Worm (Caenorhabditis elegans): Measurements from ENCODE around the gene alh-9.

DNA sequence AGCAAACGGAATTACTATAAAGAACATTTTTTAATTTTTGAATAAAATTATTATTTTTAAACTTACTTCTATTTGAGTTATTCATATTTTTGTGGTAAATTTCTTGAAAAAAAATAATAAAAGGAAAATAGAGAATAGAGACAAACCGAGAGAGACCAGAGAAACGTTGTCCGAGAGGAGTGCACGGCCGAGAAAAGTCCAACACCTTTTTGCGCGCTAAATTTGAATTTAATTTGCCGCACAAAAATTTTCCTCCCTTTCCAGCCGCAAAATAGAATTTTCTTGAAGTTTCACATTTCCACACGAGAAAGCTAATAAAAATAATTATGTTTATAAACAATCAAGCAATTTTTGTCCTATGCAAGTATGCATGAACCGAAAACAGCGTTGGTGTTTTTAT lies 15.9 kb downstream of the alh-9 start, which contains the start of the genes F01F1.11 and F01F1.3:
- TF ChIP-seq lin-39 (tag; optimal IDR thresholded peaks at IDR 0.05): no peak
- no peak for TF ChIP-seq ces-1 (GFP tag; optimal IDR thresholded peaks at IDR 0.05)
- TF ChIP-seq nhr-77 (tag; optimal IDR thresholded peaks at IDR 0.05): no peak
- no peak for TF ChIP-seq ama-1 (optimal IDR thresholded peaks at IDR 0.05)
- TF ChIP-seq Y48G9A.11 (GFP tag; IDR thresholded peaks at IDR 0.05): peak; percentile 72
- TF ChIP-seq nhr-76 (tag; optimal IDR thresholded peaks at IDR 0.05): no peak
- no peak for TF ChIP-seq ztf-11 (tag; optimal IDR thresholded peaks at IDR 0.05)
- TF ChIP-seq dve-1 (tag; optimal IDR thresholded peaks at IDR 0.05; ENCODE audit: insufficient read depth): peak; percentile 75
- no peak for TF ChIP-seq snpc-4 (tag; optimal IDR thresholded peaks at IDR 0.05)
- TF ChIP-seq nhr-11 (tag; optimal IDR thresholded peaks at IDR 0.05): no peak
- peak; percentile 14 for TF ChIP-seq F49E8.2 (tag; optimal IDR thresholded peaks at IDR 0.05; ENCODE audit: borderline replicate concordance)

Data from whole organism, L4 larva.